Worm (Caenorhabditis elegans) whole organism, late embryonic: Measurements from ENCODE around the gene F46C3.7.

Source experiments
- ceh-45 ChIP-seq: fragments of 200-800 bp; sonication (Bioruptor generic); IDR thresholded peaks from 2 replicates; pipeline ENCODE4 v1.3.6; 2022; ENCODE audit warnings: missing genetic modification reagents, missing genetic modification characterization, missing compliant biosample characterization
- dmd-4 ChIP-seq: sonication (generic microtip); optimal IDR thresholded peaks from 2 replicates; lab custom pipeline; 2016; ENCODE audit warnings: borderline replicate concordance, missing genetic modification characterization, missing compliant biosample characterization
- dve-1 ChIP-seq: sonication (generic microtip); optimal IDR thresholded peaks from 2 replicates; lab custom pipeline; 2017; ENCODE audit warnings: antibody characterized with exemption, mild to moderate bottlenecking, missing genetic modification characterization, missing compliant biosample characterization
- fkh-10 ChIP-seq: fragments of 150-350 bp; optimal IDR thresholded peaks from 2 replicates; lab custom pipeline; 2014; ENCODE audit warnings: missing biosample characterization, missing genetic modification reagents, missing genetic modification characterization
- hlh-8 ChIP-seq: sonication (generic microtip); optimal IDR thresholded peaks from 2 replicates; lab custom pipeline; 2016; ENCODE audit warnings: missing genotype, missing genetic modification characterization, missing compliant biosample characterization

DNA sequence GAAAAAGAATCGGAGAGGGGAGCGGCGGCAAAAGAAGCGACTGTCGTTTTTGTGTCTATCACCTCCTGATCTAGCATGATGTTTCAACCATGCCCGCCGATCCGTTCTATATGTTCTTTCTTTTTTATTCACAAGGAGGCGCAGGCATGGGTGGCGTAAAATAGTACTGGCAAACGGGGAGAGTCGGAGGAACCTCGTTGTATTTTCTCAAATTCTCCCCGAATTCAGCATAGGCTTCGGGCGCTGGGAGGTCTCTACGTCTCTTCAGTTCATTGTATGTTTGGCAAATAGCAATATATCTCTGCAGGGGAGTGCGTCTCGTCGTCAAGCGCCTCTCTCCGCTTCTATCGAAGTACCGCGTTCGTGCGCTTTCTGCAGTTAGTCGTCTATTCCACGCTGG is 25.4 kb downstream of the F46C3.7 start, which contains the start of gene lin-14:
- TF ChIP-seq dve-1 (tag; lab: Kevin White, UChicago) (no peak), hlh-8 (tag; lab: Kevin White, UChicago) (no peak), ceh-45 (GFP tag; lab: Robert Waterston, UW) (no peak), dmd-4 (tag; lab: Kevin White, UChicago) (no peak), fkh-10 (GFP tag; lab: Kevin White, UChicago) (no peak)
